Worm (Caenorhabditis elegans) whole organism, L4 larva: ENCODE data around the gene R186.8.

ENCODE experiments used
- D1046.2 ChIP-seq: fragments of 200-800 bp; sonication (Bioruptor generic); IDR thresholded peaks from 2 replicates; pipeline ENCODE4 v1.3.6; 2022; ENCODE audit warnings: missing genetic modification characterization, missing compliant biosample characterization
- F10B5.3 ChIP-seq: sonication (generic microtip); optimal IDR thresholded peaks from 2 replicates; lab custom pipeline; 2016; ENCODE audit warnings: mild to moderate bottlenecking, missing genetic modification characterization, missing compliant biosample characterization
- F37D6.2 ChIP-seq: sonication (generic microtip); optimal IDR thresholded peaks from 2 replicates; lab custom pipeline; 2016; ENCODE audit warnings: mild to moderate bottlenecking, missing genetic modification characterization, missing compliant biosample characterization
- T20F7.1 ChIP-seq: fragments of 200-800 bp; sonication (Bioruptor generic); optimal IDR thresholded peaks from 2 replicates; lab custom pipeline; 2018; ENCODE audit warnings: mild to moderate bottlenecking, missing genetic modification characterization, missing compliant biosample characterization
- Y105C5A.15 ChIP-seq: fragments of 200-800 bp; sonication (Bioruptor generic); IDR thresholded peaks from 2 replicates; pipeline ENCODE4 v1.3.6; 2022; ENCODE audit warnings: missing genetic modification characterization, missing compliant biosample characterization
- Y75B8A.6 ChIP-seq: fragments of 200-800 bp; sonication (Bioruptor generic); IDR thresholded peaks from 2 replicates; pipeline ENCODE4 v1.3.6; 2022; ENCODE audit warnings: missing genetic modification reagents, missing genetic modification characterization, missing compliant biosample characterization
- ZK337.2 ChIP-seq: fragments of 200-800 bp; sonication (Bioruptor generic); IDR thresholded peaks from 2 replicates; pipeline ENCODE4 v1.3.6; 2022; ENCODE audit warnings: missing genetic modification reagents, missing genetic modification characterization, missing compliant biosample characterization
- ZK546.5 ChIP-seq, 2 experiments: sonication (generic microtip); optimal IDR thresholded peaks; 2 replicates each; lab custom pipeline; 2017; ENCODE audit warnings: missing biosample characterization in 2 of 2, missing genetic modification characterization in 2 of 2
- aha-1 ChIP-seq: fragments of 150-350 bp; peaks from one replicate; lab custom pipeline; 2014; ENCODE audit warnings: missing biosample characterization, missing genetic modification characterization
- ama-1 ChIP-seq: fragments of 150-350 bp; optimal IDR thresholded peaks from 2 replicates; lab custom pipeline; 2014; ENCODE audit warnings: inconsistent platforms, mixed read lengths
- ceh-32 ChIP-seq: sonication (generic microtip); optimal IDR thresholded peaks from 2 replicates; lab custom pipeline; 2016; ENCODE audit warnings: mild to moderate bottlenecking, missing genetic modification characterization, missing compliant biosample characterization; ENCODE audit not compliant: poor library complexity
- ceh-44 ChIP-seq: fragments of 200-800 bp; sonication (Bioruptor generic); IDR thresholded peaks from 2 replicates; pipeline ENCODE4 v1.3.6; 2022; ENCODE audit warnings: missing genetic modification reagents, missing genetic modification characterization, missing compliant biosample characterization
- daf-12 ChIP-seq: fragments of 150-350 bp; optimal IDR thresholded peaks from 2 replicates; lab custom pipeline; 2014; ENCODE audit warnings: missing biosample characterization, missing genetic modification reagents, missing genetic modification characterization
- daf-8 ChIP-seq: fragments of 200-800 bp; sonication (Bioruptor generic); IDR thresholded peaks from 2 replicates; pipeline ENCODE4 v1.3.6; 2022; ENCODE audit warnings: missing genetic modification characterization, missing compliant biosample characterization
- dmd-6 ChIP-seq: fragments of 200-800 bp; sonication (Bioruptor generic); IDR thresholded peaks from 2 replicates; pipeline ENCODE4 v1.3.6; 2022; ENCODE audit warnings: missing genetic modification reagents, missing genetic modification characterization, missing compliant biosample characterization
- dmd-8 ChIP-seq: fragments of 200-800 bp; sonication (Bioruptor generic); IDR thresholded peaks from 2 replicates; pipeline ENCODE4 v1.3.6; 2022; ENCODE audit warnings: missing genetic modification characterization, missing compliant biosample characterization
- dpl-1 ChIP-seq: fragments of 150-350 bp; optimal IDR thresholded peaks from 2 replicates; lab custom pipeline; 2014; ENCODE audit warnings: missing biosample characterization, missing genetic modification reagents, missing genetic modification characterization
- egl-43 ChIP-seq: fragments of 200-800 bp; sonication (Bioruptor generic); IDR thresholded peaks from 2 replicates; pipeline ENCODE4 v1.3.6; 2022; ENCODE audit warnings: missing genetic modification reagents, missing genetic modification characterization, missing compliant biosample characterization
- hif-1 ChIP-seq, 2 experiments: sonication (generic microtip); optimal IDR thresholded peaks; 2 replicates each; lab custom pipeline; 2016 to 2017; ENCODE audit warnings: missing compliant biosample characterization in 2 of 2, missing genetic modification characterization in 2 of 2, missing genetic modification reagents in 2 of 2, missing genotype in 2 of 2, mild to moderate bottlenecking in 1 of 2
- hlh-30 ChIP-seq: sonication (generic microtip); optimal IDR thresholded peaks from 2 replicates; lab custom pipeline; 2017; ENCODE audit warnings: antibody characterized with exemption, mild to moderate bottlenecking, missing genetic modification characterization, missing compliant biosample characterization; ENCODE audit not compliant: insufficient read depth
- hmg-1.1 ChIP-seq: fragments of 200-800 bp; sonication (Bioruptor generic); IDR thresholded peaks from 2 replicates; pipeline ENCODE4 v1.3.6; 2022; ENCODE audit warnings: missing genetic modification reagents, missing genetic modification characterization, missing compliant biosample characterization
- lin-1 ChIP-seq: fragments of 200-800 bp; sonication (Bioruptor generic); IDR thresholded peaks from 2 replicates; pipeline ENCODE4 v1.3.6; 2022; ENCODE audit warnings: missing genetic modification reagents, missing genetic modification characterization, missing compliant biosample characterization
- lin-13 ChIP-seq: fragments of 150-350 bp; optimal IDR thresholded peaks from 2 replicates; lab custom pipeline; 2014; ENCODE audit warnings: missing biosample characterization, missing genetic modification reagents, missing genetic modification characterization
- lir-3 ChIP-seq: sonication (generic microtip); optimal IDR thresholded peaks from 2 replicates; lab custom pipeline; 2016; ENCODE audit warnings: mild to moderate bottlenecking, missing genetic modification characterization, missing compliant biosample characterization
- mes-2 ChIP-seq: sonication (generic microtip); optimal IDR thresholded peaks from 2 replicates; lab custom pipeline; 2016; ENCODE audit warnings: missing genotype, mild to moderate bottlenecking, missing genetic modification characterization, missing compliant biosample characterization; ENCODE audit not compliant: poor library complexity, severe bottlenecking
- mxl-3 ChIP-seq: fragments of 200-800 bp; sonication (Bioruptor generic); optimal IDR thresholded peaks from 2 replicates; lab custom pipeline; 2018; ENCODE audit warnings: mild to moderate bottlenecking, missing genetic modification characterization, missing compliant biosample characterization
- nhr-11 ChIP-seq: fragments of 150-350 bp; optimal IDR thresholded peaks from 2 replicates; lab custom pipeline; 2014; ENCODE audit warnings: missing biosample characterization, missing genetic modification characterization
- nhr-111 ChIP-seq: fragments of 200-800 bp; sonication (Bioruptor generic); optimal IDR thresholded peaks from 2 replicates; lab custom pipeline; 2018; ENCODE audit warnings: mild to moderate bottlenecking, missing genetic modification characterization, missing compliant biosample characterization
- nhr-41 ChIP-seq: fragments of 200-800 bp; sonication (Bioruptor generic); IDR thresholded peaks from 2 replicates; pipeline ENCODE4 v1.3.6; 2022; ENCODE audit warnings: missing genetic modification reagents, missing genetic modification characterization, missing compliant biosample characterization
- nhr-42 ChIP-seq: fragments of 200-800 bp; sonication (Bioruptor generic); IDR thresholded peaks from 2 replicates; pipeline ENCODE4 v1.3.6; 2022; ENCODE audit warnings: missing genetic modification characterization, missing compliant biosample characterization
- nhr-48 ChIP-seq: sonication (generic microtip); optimal IDR thresholded peaks from 2 replicates; lab custom pipeline; 2016; ENCODE audit warnings: mild to moderate bottlenecking, missing genetic modification characterization, missing compliant biosample characterization
- nhr-6 ChIP-seq: fragments of 150-350 bp; optimal IDR thresholded peaks from 2 replicates; lab custom pipeline; 2014; ENCODE audit warnings: missing biosample characterization, missing genetic modification characterization
- nhr-76 ChIP-seq: fragments of 150-350 bp; optimal IDR thresholded peaks from 2 replicates; lab custom pipeline; 2014; ENCODE audit warnings: missing biosample characterization, missing genetic modification characterization
- nhr-77 ChIP-seq: fragments of 150-350 bp; optimal IDR thresholded peaks from 2 replicates; lab custom pipeline; 2014; ENCODE audit warnings: missing biosample characterization, missing genetic modification characterization
- php-3 ChIP-seq: fragments of 200-800 bp; sonication (Bioruptor generic); IDR thresholded peaks from 2 replicates; pipeline ENCODE4 v1.3.6; 2022; ENCODE audit warnings: missing genetic modification reagents, missing genetic modification characterization, missing compliant biosample characterization
- pqm-1 ChIP-seq: sonication (generic microtip); optimal IDR thresholded peaks from 2 replicates; lab custom pipeline; 2017; ENCODE audit warnings: missing biosample characterization, missing genetic modification characterization
- rbr-2 ChIP-seq: sonication (generic microtip); optimal IDR thresholded peaks from 2 replicates; lab custom pipeline; 2016; ENCODE audit warnings: missing genotype, missing genetic modification characterization, missing compliant biosample characterization
- saeg-2 ChIP-seq: fragments of 200-800 bp; sonication (Bioruptor generic); IDR thresholded peaks from 2 replicates; pipeline ENCODE4 v1.3.6; 2022; ENCODE audit warnings: missing genetic modification reagents, missing genetic modification characterization, missing compliant biosample characterization
- set-16 ChIP-seq: fragments of 200-800 bp; sonication (Bioruptor generic); IDR thresholded peaks from 2 replicates; pipeline ENCODE4 v1.3.6; 2022; ENCODE audit warnings: missing genetic modification reagents, missing genetic modification characterization, missing compliant biosample characterization
- skn-1 ChIP-seq: fragments of 150-350 bp; optimal IDR thresholded peaks from 2 replicates; lab custom pipeline; 2014; ENCODE audit warnings: missing biosample characterization, missing genetic modification characterization
- tag-97 ChIP-seq: fragments of 200-800 bp; sonication (Bioruptor generic); IDR thresholded peaks from 2 replicates; pipeline ENCODE4 v1.3.6; 2022; ENCODE audit warnings: missing genetic modification characterization, missing compliant biosample characterization
- tra-1 ChIP-seq: fragments of 200-800 bp; sonication (Bioruptor generic); IDR thresholded peaks from 2 replicates; pipeline ENCODE4 v1.3.6; 2022; ENCODE audit warnings: missing genetic modification reagents, missing genetic modification characterization, missing compliant biosample characterization
- unc-130 ChIP-seq: sonication (generic microtip); optimal IDR thresholded peaks from 2 replicates; lab custom pipeline; 2016; ENCODE audit warnings: missing genetic modification reagents, missing genetic modification characterization, missing compliant biosample characterization
- unc-62 ChIP-seq, 3 experiments: fragments of 150-350 bp in 1 of 3; sonication (generic microtip); optimal IDR thresholded peaks in 2 of 3; peaks in 1 of 3; 1 replicate in 1 of 3; 2 replicates in 2 of 3; lab custom pipeline; 2014 to 2017; ENCODE audit warnings: missing biosample characterization in 3 of 3, missing genetic modification characterization in 3 of 3, missing genetic modification reagents in 3 of 3, missing genotype in 1 of 3
- vab-7 ChIP-seq: fragments of 200-800 bp; sonication (Bioruptor generic); IDR thresholded peaks from 2 replicates; pipeline ENCODE4 v1.3.6; 2022; ENCODE audit warnings: missing genetic modification reagents, missing genetic modification characterization, missing compliant biosample characterization
- zfp-3 ChIP-seq: fragments of 200-800 bp; sonication (Bioruptor generic); conservative IDR thresholded peaks from 2 replicates; pipeline ENCODE4 v1.3.6; 2022; ENCODE audit warnings: missing genetic modification reagents, missing genetic modification characterization, missing compliant biosample characterization
- zip-11 ChIP-seq: fragments of 200-800 bp; sonication (Bioruptor generic); IDR thresholded peaks from 2 replicates; pipeline ENCODE4 v1.3.6; 2022; ENCODE audit warnings: missing genetic modification characterization, missing compliant biosample characterization
- zip-2 ChIP-seq: fragments of 150-350 bp; optimal IDR thresholded peaks from 2 replicates; lab custom pipeline; 2014; ENCODE audit warnings: missing biosample characterization, missing genetic modification characterization
- ztf-11 ChIP-seq: fragments of 150-350 bp; optimal IDR thresholded peaks from 2 replicates; lab custom pipeline; 2014; ENCODE audit warnings: missing biosample characterization, missing genetic modification characterization

The R186.8 gene

DNA sequence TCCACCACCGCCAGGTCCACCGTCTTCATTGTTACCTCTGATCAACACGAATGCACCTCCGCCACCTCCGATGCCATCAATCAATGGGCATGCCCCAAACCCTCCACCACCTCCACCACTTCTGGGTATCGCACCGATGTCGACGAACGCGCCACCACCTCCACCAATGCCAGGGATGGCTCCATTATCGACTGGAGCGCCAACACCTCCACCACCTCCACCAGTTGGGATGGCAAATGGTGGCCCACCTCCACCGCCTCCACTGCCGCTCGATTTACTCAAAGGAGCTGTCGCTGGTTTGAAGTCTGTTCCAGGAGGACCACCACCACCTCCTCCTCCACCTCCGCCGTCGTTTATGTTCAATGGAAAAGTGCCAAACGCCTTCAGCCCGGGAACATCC lies 36.6 kb upstream of the R186.8 start:
- TF ChIP-seq ceh-44 (GFP tag; lab: Robert Waterston, UW): no peak
- no peak for TF ChIP-seq F37D6.2 (tag; lab: Kevin White, UChicago)
- peak; percentile 71; the same call in 1 of the 2 replicates for TF ChIP-seq D1046.2 (GFP tag; lab: Robert Waterston, UW)
- no peak for TF ChIP-seq hif-1 (tag; optimal IDR thresholded peaks at IDR 0.05; lab: Kevin White, UChicago)
- no peak for TF ChIP-seq hlh-30 (tag; lab: Kevin White, UChicago)
- no peak for TF ChIP-seq nhr-42
- TF ChIP-seq aha-1 (tag; lab: Kevin White, UChicago): peak; percentile 69
- no peak for TF ChIP-seq vab-7 (GFP tag; lab: Robert Waterston, UW)
- no peak for TF ChIP-seq tra-1
- peak; percentile 90 for TF ChIP-seq set-16 (GFP tag; lab: Robert Waterston, UW)

DNA sequence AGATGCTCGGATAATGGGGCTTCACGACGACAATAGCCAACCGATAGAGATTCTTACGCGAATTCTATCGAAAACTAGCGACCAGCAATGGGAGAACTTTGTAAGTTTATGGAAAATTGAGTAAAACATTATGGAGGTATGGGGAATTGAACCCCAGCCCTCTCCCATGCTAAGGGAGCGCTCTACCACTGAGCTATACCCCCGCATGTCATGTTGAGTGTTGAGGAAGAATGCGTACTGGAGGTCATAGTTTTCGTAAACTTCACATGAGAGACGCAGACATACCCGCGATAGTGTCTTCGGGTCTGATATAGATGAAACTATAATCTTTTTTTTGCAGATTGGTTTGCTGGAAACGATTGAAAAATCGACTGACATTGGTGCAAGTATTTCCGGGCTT lies 35.6 kb upstream of the R186.8 start:
- TF ChIP-seq php-3 (GFP tag; lab: Robert Waterston, UW): peak; percentile 50
- no peak for TF ChIP-seq T20F7.1 (GFP tag; lab: Kevin White, UChicago)
- TF ChIP-seq daf-12 (tag; lab: Kevin White, UChicago): no peak
- no peak for TF ChIP-seq saeg-2 (GFP tag; lab: Robert Waterston, UW)
- peak; percentile 93 for TF ChIP-seq egl-43 (GFP tag; lab: Robert Waterston, UW)
- TF ChIP-seq lin-13: peak; percentile 36
- TF ChIP-seq nhr-11 (tag; lab: Kevin White, UChicago): no peak
- TF ChIP-seq Y75B8A.6: 0 out of 2 replicates have a peak, but pooled peaks have one; percentile 65
- TF ChIP-seq lir-3 (tag; lab: Kevin White, UChicago): peak; percentile 14
- no peak for TF ChIP-seq daf-8 (GFP tag; lab: Robert Waterston, UW)
- TF ChIP-seq mxl-3: peak; percentile 64
- peak; percentile 83 for TF ChIP-seq vab-7 (GFP tag; lab: Robert Waterston, UW)
- TF ChIP-seq pqm-1 (tag; lab: Kevin White, UChicago): no peak
- peak; percentile 69; the same call in 1 of the 2 replicates for TF ChIP-seq D1046.2 (GFP tag; lab: Robert Waterston, UW)
- TF ChIP-seq nhr-76: no peak
- 0 out of 2 replicates have a peak, but pooled peaks have one; percentile 49 for TF ChIP-seq ZK337.2
- no peak for TF ChIP-seq ZK546.5 (tag; optimal IDR thresholded peaks at IDR 0.05; lab: Kevin White, UChicago)
- peak; percentile 46 for TF ChIP-seq dpl-1 (GFP tag; lab: Kevin White, UChicago)
- peak; percentile 53 for TF ChIP-seq zip-2 (tag; lab: Kevin White, UChicago)
- TF ChIP-seq nhr-6 (tag; lab: Kevin White, UChicago): peak; percentile 61
- peak; percentile 65 for TF ChIP-seq F10B5.3 (tag; lab: Kevin White, UChicago)
- TF ChIP-seq nhr-42: 0 out of 2 replicates have a peak, but pooled peaks have one; percentile 48
- no peak for TF ChIP-seq ama-1 (lab: Kevin White, UChicago)
- TF ChIP-seq mes-2 (tag; lab: Kevin White, UChicago): peak; percentile 76
- TF ChIP-seq tag-97 (GFP tag; lab: Robert Waterston, UW): no peak
- peak; percentile 66 for TF ChIP-seq nhr-111 (GFP tag; lab: Kevin White, UChicago)
- TF ChIP-seq skn-1 (tag; lab: Kevin White, UChicago): no peak
- TF ChIP-seq nhr-41 (GFP tag; lab: Robert Waterston, UW): peak; percentile 89
- TF ChIP-seq dmd-6: peak; percentile 65
- peak; percentile 75 for TF ChIP-seq lin-1
- peak; percentile 68 for TF ChIP-seq nhr-48
- peak; percentile 80; the same call in 1 of the 2 replicates for TF ChIP-seq zip-11 (GFP tag; lab: Robert Waterston, UW)
- peak; percentile 68 for TF ChIP-seq rbr-2 (tag; lab: Kevin White, UChicago)
- TF ChIP-seq dmd-8: peak; percentile 95
- 0 out of 2 replicates have a peak, but pooled peaks have one; percentile 39 for TF ChIP-seq zfp-3 (GFP tag; lab: Robert Waterston, UW)
- TF ChIP-seq Y105C5A.15 (GFP tag; lab: Robert Waterston, UW): peak; percentile 85
- no peak for TF ChIP-seq ztf-11 (tag; lab: Kevin White, UChicago)
- TF ChIP-seq ceh-32 (tag; lab: Kevin White, UChicago): peak; percentile 25
- TF ChIP-seq aha-1 (tag; lab: Kevin White, UChicago): peak; percentile 42
- TF ChIP-seq hmg-1.1 (GFP tag; lab: Robert Waterston, UW): peak; percentile 94
- TF ChIP-seq unc-62 (GFP tag; optimal IDR thresholded peaks at IDR 0.05 in 1 of 2; lab: Kevin White, UChicago): no peak
- no peak for TF ChIP-seq unc-62 (tag; optimal IDR thresholded peaks at IDR 0.05; lab: Kevin White, UChicago)
- peak; percentile 63 for TF ChIP-seq nhr-77 (tag; lab: Kevin White, UChicago)
- peak; percentile 50 for TF ChIP-seq unc-130 (GFP tag; lab: Kevin White, UChicago)
